Fruit fly (Drosophila melanogaster) whole organism, embryonic: ENCODE data around the gene Tm1.

ENCODE experiments used
- ATbp ChIP-seq: fragments of 200-800 bp; sonication (Bioruptor generic); optimal IDR thresholded peaks from 2 replicates; lab custom pipeline; 2017; ENCODE audit warnings: missing biosample characterization, mild to moderate bottlenecking, missing genetic modification characterization, missing genetic modification reagents
- Atf6 ChIP-seq: fragments of 200-800 bp; sonication (Bioruptor generic); IDR thresholded peaks from 2 replicates; pipeline ENCODE4 v1.3.6; 2022; ENCODE audit warnings: missing biosample characterization, missing genetic modification characterization
- Bgb ChIP-seq: fragments of 200-800 bp; sonication (Bioruptor generic); IDR thresholded peaks from 2 replicates; pipeline ENCODE4 v1.3.6; 2022; ENCODE audit warnings: missing biosample characterization, missing genetic modification characterization; ENCODE audit not compliant: partially characterized antibody
- Blimp-1 ChIP-seq: fragments of 200-800 bp; sonication (Bioruptor generic); optimal IDR thresholded peaks from 3 replicates; lab custom pipeline; 2018; ENCODE audit warnings: missing biosample characterization, missing genetic modification characterization, mild to moderate bottlenecking, moderate library complexity, missing genetic modification reagents
- CG10267 ChIP-seq: fragments of 200-800 bp; sonication (Bioruptor generic); optimal IDR thresholded peaks from 2 replicates; lab custom pipeline; 2018; ENCODE audit warnings: missing biosample characterization, mild to moderate bottlenecking, missing genetic modification characterization, moderate library complexity
- CG10431 ChIP-seq: fragments of 200-800 bp; sonication (Bioruptor generic); optimal IDR thresholded peaks from 3 replicates; lab custom pipeline; 2018; ENCODE audit warnings: missing biosample characterization, mild to moderate bottlenecking, missing genetic modification characterization
- CG11695 ChIP-seq: fragments of 200-800 bp; sonication (Bioruptor generic); IDR thresholded peaks from 3 replicates; pipeline ENCODE4 v1.3.6; 2022; ENCODE audit warnings: missing biosample characterization, missing genetic modification characterization
- CG14050 ChIP-seq: fragments of 200-800 bp; sonication (Bioruptor generic); IDR thresholded peaks from 3 replicates; pipeline ENCODE4 v1.3.6; 2022; ENCODE audit warnings: missing biosample characterization, missing genetic modification characterization
- CG14667 ChIP-seq: fragments of 200-800 bp; sonication (Bioruptor generic); IDR thresholded peaks from 2 replicates; pipeline ENCODE4 v1.3.6; 2022; ENCODE audit warnings: missing biosample characterization, missing genetic modification characterization
- CG14860 ChIP-seq: fragments of 200-800 bp; sonication (Bioruptor generic); IDR thresholded peaks from 3 replicates; pipeline ENCODE4 v1.3.6; 2022; ENCODE audit warnings: missing biosample characterization, missing genetic modification characterization; ENCODE audit not compliant: partially characterized antibody
- CG15269 ChIP-seq: fragments of 200-800 bp; sonication (Bioruptor generic); optimal IDR thresholded peaks from 2 replicates; lab custom pipeline; 2018; ENCODE audit warnings: missing biosample characterization, mild to moderate bottlenecking, missing genetic modification characterization, moderate library complexity
- CG1602 ChIP-seq: fragments of 200-800 bp; sonication (Bioruptor generic); optimal IDR thresholded peaks from 3 replicates; lab custom pipeline; 2016; ENCODE audit warnings: missing biosample characterization, missing genetic modification characterization
- CG17359 ChIP-seq: fragments of 200-800 bp; sonication (Bioruptor generic); optimal IDR thresholded peaks from 3 replicates; lab custom pipeline; 2018; ENCODE audit warnings: missing biosample characterization, mild to moderate bottlenecking, missing genetic modification characterization, moderate library complexity
- CG17802 ChIP-seq: fragments of 200-800 bp; sonication (Bioruptor generic); optimal IDR thresholded peaks from 2 replicates; lab custom pipeline; 2018; ENCODE audit warnings: missing biosample characterization, mild to moderate bottlenecking, missing genetic modification characterization, moderate library complexity
- CG18262 ChIP-seq: fragments of 200-800 bp; optimal IDR thresholded peaks from 3 replicates; lab custom pipeline; 2019; ENCODE audit warnings: missing biosample characterization, mild to moderate bottlenecking, missing genetic modification characterization, moderate library complexity
- CG31388 ChIP-seq: fragments of 200-800 bp; sonication (Bioruptor generic); optimal IDR thresholded peaks from 2 replicates; lab custom pipeline; 2016; ENCODE audit warnings: missing biosample characterization, missing genetic modification characterization
- CG32772 ChIP-seq: fragments of 200-800 bp; sonication (Bioruptor generic); IDR thresholded peaks from 2 replicates; pipeline ENCODE4 v1.3.6; 2022; ENCODE audit warnings: missing biosample characterization, missing genetic modification characterization
- CG3407 ChIP-seq: fragments of 200-800 bp; sonication (Bioruptor generic); optimal IDR thresholded peaks from 2 replicates; lab custom pipeline; 2018; ENCODE audit warnings: missing biosample characterization, mild to moderate bottlenecking, missing genetic modification characterization
- CG6175 ChIP-seq: fragments of 200-800 bp; sonication (Bioruptor generic); IDR thresholded peaks from 3 replicates; pipeline ENCODE4 v1.3.6; 2022; ENCODE audit warnings: missing biosample characterization, missing genetic modification characterization
- CG6654 ChIP-seq: fragments of 200-800 bp; sonication (Bioruptor generic); optimal IDR thresholded peaks from 2 replicates; lab custom pipeline; 2017; ENCODE audit warnings: missing biosample characterization, mild to moderate bottlenecking, missing genetic modification characterization
- CG6683 ChIP-seq: fragments of 200-800 bp; sonication (Bioruptor generic); optimal IDR thresholded peaks from 2 replicates; lab custom pipeline; 2017; ENCODE audit warnings: missing biosample characterization, mild to moderate bottlenecking, missing genetic modification characterization, missing genetic modification reagents
- CG7271 ChIP-seq: fragments of 200-800 bp; sonication (Bioruptor generic); optimal IDR thresholded peaks from 2 replicates; lab custom pipeline; 2018; ENCODE audit warnings: missing biosample characterization, mild to moderate bottlenecking, missing genetic modification characterization, moderate library complexity
- CG7357 ChIP-seq: fragments of 200-800 bp; sonication (Bioruptor generic); IDR thresholded peaks from 3 replicates; pipeline ENCODE4 v1.3.6; 2022; ENCODE audit warnings: missing biosample characterization, missing genetic modification characterization
- CG7987 ChIP-seq: fragments of 200-800 bp; sonication (Bioruptor generic); optimal IDR thresholded peaks from 2 replicates; lab custom pipeline; 2018; ENCODE audit warnings: missing biosample characterization, mild to moderate bottlenecking, missing genetic modification characterization, moderate library complexity
- CG8089 ChIP-seq: fragments of 200-800 bp; sonication (Bioruptor generic); optimal IDR thresholded peaks from 3 replicates; lab custom pipeline; 2016; ENCODE audit warnings: missing biosample characterization, missing genetic modification characterization
- Dref ChIP-seq: fragments of 200-800 bp; sonication (Bioruptor generic); IDR thresholded peaks from 2 replicates; pipeline ENCODE4 v1.3.6; 2022; ENCODE audit warnings: missing biosample characterization, missing genetic modification characterization
- HLH4C ChIP-seq: fragments of 200-800 bp; sonication (Bioruptor generic); IDR thresholded peaks from 3 replicates; pipeline ENCODE4 v1.3.6; 2022; ENCODE audit warnings: missing biosample characterization, missing genetic modification characterization; ENCODE audit not compliant: partially characterized antibody
- HmgD ChIP-seq: fragments of 200-800 bp; sonication (Bioruptor generic); optimal IDR thresholded peaks from 3 replicates; lab custom pipeline; 2016; ENCODE audit warnings: missing biosample characterization, missing genetic modification characterization
- NfI ChIP-seq: fragments of 200-800 bp; sonication (Bioruptor generic); optimal IDR thresholded peaks from 3 replicates; lab custom pipeline; 2018; ENCODE audit warnings: missing biosample characterization, mild to moderate bottlenecking, missing genetic modification characterization, moderate library complexity
- Poxn ChIP-seq: fragments of 200-800 bp; sonication (Bioruptor generic); IDR thresholded peaks from 2 replicates; pipeline ENCODE4 v1.3.6; 2022; ENCODE audit warnings: missing biosample characterization, missing genetic modification characterization
- Scr ChIP-seq: fragments of 200-800 bp; sonication (Bioruptor generic); IDR thresholded peaks from 2 replicates; pipeline ENCODE4 v1.3.6; 2022; ENCODE audit warnings: missing biosample characterization, missing genetic modification characterization; ENCODE audit not compliant: partially characterized antibody
- Sry-δ ChIP-seq: fragments of 200-800 bp; sonication (Bioruptor generic); optimal IDR thresholded peaks from 2 replicates; lab custom pipeline; 2016; ENCODE audit warnings: missing biosample characterization, missing genetic modification characterization
- TFAM ChIP-seq: fragments of 200-800 bp; sonication (Bioruptor generic); optimal IDR thresholded peaks from 2 replicates; lab custom pipeline; 2017; ENCODE audit warnings: missing biosample characterization, missing genetic modification characterization, inconsistent platforms
- Xbp1 ChIP-seq: fragments of 200-800 bp; sonication (Bioruptor generic); optimal IDR thresholded peaks from 3 replicates; lab custom pipeline; 2016; ENCODE audit warnings: missing biosample characterization, mild to moderate bottlenecking, missing genetic modification characterization
- dpn ChIP-seq, 2 experiments: fragments of 200-800 bp; sonication (Bioruptor generic); optimal IDR thresholded peaks; 3 replicates each; lab custom pipeline; 2016; ENCODE audit warnings: missing biosample characterization in 2 of 2, missing genetic modification characterization in 2 of 2
- fd96Cb ChIP-seq: fragments of 200-800 bp; sonication (Bioruptor generic); optimal IDR thresholded peaks from 2 replicates; lab custom pipeline; 2018; ENCODE audit warnings: missing biosample characterization, mild to moderate bottlenecking, missing genetic modification characterization, moderate library complexity
- gt ChIP-seq: fragments of 200-800 bp; sonication (Bioruptor generic); IDR thresholded peaks from 2 replicates; pipeline ENCODE4 v1.3.6; 2022; ENCODE audit warnings: missing biosample characterization, missing genetic modification characterization
- hth ChIP-seq: fragments of >200 bp; optimal IDR thresholded peaks from 2 replicates; lab custom pipeline; 2017; ENCODE audit warnings: inconsistent platforms
- ind ChIP-seq: fragments of 200-800 bp; sonication (Bioruptor generic); optimal IDR thresholded peaks from 3 replicates; lab custom pipeline; 2016; ENCODE audit warnings: missing biosample characterization, missing genetic modification characterization
- kay ChIP-seq: fragments of 200-800 bp; sonication (Bioruptor generic); optimal IDR thresholded peaks from 2 replicates; lab custom pipeline; 2016; ENCODE audit warnings: missing biosample characterization, missing genetic modification characterization
- lilli ChIP-seq: fragments of 200-800 bp; sonication (Bioruptor generic); optimal IDR thresholded peaks from 3 replicates; lab custom pipeline; 2016; ENCODE audit warnings: missing biosample characterization, missing genetic modification characterization
- mld ChIP-seq: fragments of 200-800 bp; sonication (Bioruptor generic); IDR thresholded peaks from 3 replicates; pipeline ENCODE4 v1.3.6; 2022; ENCODE audit warnings: missing biosample characterization, missing genetic modification characterization; ENCODE audit not compliant: partially characterized antibody
- row ChIP-seq: fragments of 200-800 bp; sonication (Bioruptor generic); IDR thresholded peaks from 3 replicates; pipeline ENCODE4 v1.3.6; 2022; ENCODE audit warnings: missing biosample characterization, missing genetic modification characterization
- sisA ChIP-seq: fragments of 200-800 bp; sonication (Bioruptor generic); IDR thresholded peaks from 2 replicates; pipeline ENCODE4 v1.3.6; 2022; ENCODE audit warnings: missing biosample characterization, missing genetic modification characterization
- sqz ChIP-seq: fragments of 200-800 bp; sonication (Bioruptor generic); optimal IDR thresholded peaks from 3 replicates; lab custom pipeline; 2018; ENCODE audit warnings: missing biosample characterization, mild to moderate bottlenecking, missing genetic modification characterization
- ssp ChIP-seq: fragments of 200-800 bp; sonication (Bioruptor generic); IDR thresholded peaks from 2 replicates; pipeline ENCODE4 v1.3.6; 2022; ENCODE audit warnings: missing biosample characterization, missing genetic modification characterization
- sug ChIP-seq: fragments of 200-800 bp; optimal IDR thresholded peaks from 2 replicates; lab custom pipeline; 2019; ENCODE audit warnings: missing biosample characterization, mild to moderate bottlenecking, missing genetic modification characterization, moderate library complexity
- tll ChIP-seq, 2 experiments: fragments of 200-800 bp in 1 of 2; fragments of >200 bp in 1 of 2; sonication (Bioruptor generic) in 1 of 2; optimal IDR thresholded peaks; 2 replicates each; lab custom pipeline; 2017 to 2019; ENCODE audit warnings: missing biosample characterization in 2 of 2, missing genetic modification characterization in 2 of 2, mild to moderate bottlenecking in 1 of 2, moderate library complexity in 1 of 2
- tna ChIP-seq: fragments of 200-800 bp; sonication (Bioruptor generic); IDR thresholded peaks from 2 replicates; pipeline ENCODE4 v1.3.6; 2022; ENCODE audit warnings: missing biosample characterization, missing genetic modification characterization; ENCODE audit not compliant: partially characterized antibody
- twi ChIP-seq: fragments of 200-800 bp; optimal IDR thresholded peaks from 2 replicates; lab custom pipeline; 2019; ENCODE audit warnings: missing biosample characterization, mild to moderate bottlenecking, missing genetic modification characterization, moderate library complexity
- vnd ChIP-seq: fragments of 200-800 bp; sonication (Bioruptor generic); IDR thresholded peaks from 3 replicates; pipeline ENCODE4 v1.3.6; 2022; ENCODE audit warnings: missing biosample characterization, missing genetic modification characterization; ENCODE audit not compliant: partially characterized antibody

Gene Tm1

DNA sequence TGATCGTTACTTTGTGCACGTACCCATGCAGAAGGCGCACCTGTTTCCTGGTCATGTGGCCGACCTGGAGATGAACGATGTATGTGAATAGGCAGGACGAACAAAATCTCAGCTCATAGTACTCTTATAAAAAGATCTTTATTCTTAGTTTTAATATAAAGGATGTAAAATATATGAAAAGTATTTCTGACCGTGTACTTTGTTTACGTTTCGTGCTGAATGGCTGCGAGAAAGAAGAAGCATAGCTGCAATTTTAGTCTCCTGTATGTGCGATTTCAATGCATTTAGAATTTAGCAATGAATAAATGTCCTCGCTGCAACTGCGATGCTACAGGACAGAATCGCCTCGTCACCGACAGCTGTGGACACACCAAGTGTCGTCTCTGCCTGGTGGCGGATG lies 69.8 kb downstream of the Tm1 start, which contains the start of the genes CG42726 and CG42727 (continued):
- TF ChIP-seq CG18262 (tag; lab: Kevin White, UChicago), result peak; percentile 14
- peak in 1 of 2 experiments; percentile 46 for TF ChIP-seq dpn (GFP tag; optimal IDR thresholded peaks at IDR 0.05; lab: Kevin White, UChicago)
- TF ChIP-seq Poxn (GFP tag; lab: Robert Waterston, UW), result no peak
- TF ChIP-seq TFAM (GFP tag; lab: Kevin White, UChicago), result no peak
- TF ChIP-seq Xbp1 (GFP tag; lab: Kevin White, UChicago), result peak; percentile 37
- TF ChIP-seq Blimp-1, result no peak
- TF ChIP-seq Scr (GFP tag; lab: Robert Waterston, UW), result no peak
- TF ChIP-seq Bgb (GFP tag; lab: Robert Waterston, UW), result no peak
- no peak for TF ChIP-seq CG14050 (GFP tag; lab: Robert Waterston, UW)
- no peak for TF ChIP-seq CG8089
- TF ChIP-seq tll (GFP tag; optimal IDR thresholded peaks at IDR 0.05; lab: Kevin White, UChicago), result no peak
- no peak for TF ChIP-seq CG17802 (tag; lab: Kevin White, UChicago)
- no peak for TF ChIP-seq CG11695 (GFP tag; lab: Robert Waterston, UW)
- no peak for TF ChIP-seq sug
- peak; percentile 9 for TF ChIP-seq fd96Cb (tag; lab: Kevin White, UChicago)
- no peak for TF ChIP-seq CG10431 (GFP tag; lab: Kevin White, UChicago)
- TF ChIP-seq NfI (GFP tag; lab: Kevin White, UChicago), result peak; percentile 36
- no peak for TF ChIP-seq CG10267 (tag; lab: Kevin White, UChicago)
- peak; percentile 18 for TF ChIP-seq CG15269
- TF ChIP-seq CG32772 (GFP tag; lab: Robert Waterston, UW), result no peak
- no peak for TF ChIP-seq twi (tag; lab: Kevin White, UChicago)
- no peak for TF ChIP-seq CG7987
- no peak for TF ChIP-seq tna
- no peak for TF ChIP-seq ATbp (GFP tag; lab: Kevin White, UChicago)
- TF ChIP-seq CG17359, result peak; percentile 28
- peak; percentile 76 for TF ChIP-seq row
- no peak for TF ChIP-seq CG1602 (GFP tag; lab: Kevin White, UChicago)
- no peak for TF ChIP-seq CG14860 (GFP tag; lab: Robert Waterston, UW)
- TF ChIP-seq ssp (GFP tag; lab: Robert Waterston, UW), result 0 out of 2 replicates have a peak, but pooled peaks have one; percentile 6
- no peak for TF ChIP-seq CG7271 (tag; lab: Kevin White, UChicago)
- peak; percentile 30 for TF ChIP-seq sisA
- peak; percentile 39 for TF ChIP-seq ind (GFP tag; lab: Kevin White, UChicago)
- no peak for TF ChIP-seq vnd (GFP tag; lab: Robert Waterston, UW)
- TF ChIP-seq Dref (GFP tag; lab: Robert Waterston, UW), result peak; percentile 41; the same call in 1 of the 2 replicates
- no peak for TF ChIP-seq mld (GFP tag; lab: Robert Waterston, UW)
- TF ChIP-seq CG6175 (GFP tag; lab: Robert Waterston, UW), result 0 out of 3 replicates have a peak, but pooled peaks have one; percentile 18
- no peak for TF ChIP-seq sqz
- no peak for TF ChIP-seq Sry-δ
- TF ChIP-seq kay, result no peak
- TF ChIP-seq CG3407 (GFP tag; lab: Kevin White, UChicago), result no peak
- TF ChIP-seq hth, result no peak
- TF ChIP-seq lilli (GFP tag; lab: Kevin White, UChicago), result peak; percentile 51
- no peak for TF ChIP-seq CG31388
- TF ChIP-seq HmgD (GFP tag; lab: Kevin White, UChicago), result no peak
- TF ChIP-seq CG6654, result no peak
- no peak for TF ChIP-seq gt
- TF ChIP-seq CG7357 (GFP tag; lab: Robert Waterston, UW), result no peak
- no peak for TF ChIP-seq CG14667 (GFP tag; lab: Robert Waterston, UW)
- no peak for TF ChIP-seq Atf6
- TF ChIP-seq HLH4C (GFP tag; lab: Robert Waterston, UW), result no peak
- no peak for TF ChIP-seq CG6683 (GFP tag; lab: Kevin White, UChicago)
